Fruit fly (Drosophila melanogaster): ENCODE results near the gene Argp.

Argp gene

DNA sequence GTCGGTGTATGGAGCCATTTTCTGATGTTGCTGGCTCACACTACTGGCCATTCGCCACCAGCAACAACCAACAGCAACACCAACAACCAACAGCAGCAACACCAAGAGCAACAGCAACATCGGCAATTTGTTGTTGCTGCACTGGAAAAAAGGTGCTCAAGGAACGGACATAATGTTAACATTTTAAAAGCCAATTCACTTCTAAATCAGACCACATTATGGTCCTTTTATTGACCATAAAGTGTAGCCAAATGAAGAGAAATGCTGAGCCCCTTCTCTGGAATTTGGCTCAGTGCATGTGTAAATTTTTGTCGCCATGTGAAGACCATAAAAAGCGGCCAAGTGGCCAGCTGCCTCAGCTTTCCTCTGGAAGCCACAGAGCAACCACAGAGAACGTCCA lies 7.1 kb upstream of the Argp start (continued):
- peak in 1 of 2 experiments; percentile 54 for TF ChIP-seq foxo (GFP tag; optimal IDR thresholded peaks at IDR 0.05)
- no peak for TF ChIP-seq Abd-B (GFP tag; optimal IDR thresholded peaks at IDR 0.05)

dm6 chr3R:13715674-13716454 lies 6.1 kb upstream of the Argp start:
- TF ChIP-seq psq (GFP tag; optimal IDR thresholded peaks at IDR 0.05), result peak; percentile 59
- peak; percentile 17 for TF ChIP-seq Sp1 (GFP tag; optimal IDR thresholded peaks at IDR 0.05)
- peak; percentile 46 for TF ChIP-seq CrebA (GFP tag; optimal IDR thresholded peaks at IDR 0.05; ENCODE audit: borderline replicate concordance)
- TF ChIP-seq fru (GFP tag; optimal IDR thresholded peaks at IDR 0.05), result peak; percentile 26
- no peak for TF ChIP-seq Vsx2 (GFP tag; optimal IDR thresholded peaks at IDR 0.05; ENCODE audit: partially characterized antibody)

DNA sequence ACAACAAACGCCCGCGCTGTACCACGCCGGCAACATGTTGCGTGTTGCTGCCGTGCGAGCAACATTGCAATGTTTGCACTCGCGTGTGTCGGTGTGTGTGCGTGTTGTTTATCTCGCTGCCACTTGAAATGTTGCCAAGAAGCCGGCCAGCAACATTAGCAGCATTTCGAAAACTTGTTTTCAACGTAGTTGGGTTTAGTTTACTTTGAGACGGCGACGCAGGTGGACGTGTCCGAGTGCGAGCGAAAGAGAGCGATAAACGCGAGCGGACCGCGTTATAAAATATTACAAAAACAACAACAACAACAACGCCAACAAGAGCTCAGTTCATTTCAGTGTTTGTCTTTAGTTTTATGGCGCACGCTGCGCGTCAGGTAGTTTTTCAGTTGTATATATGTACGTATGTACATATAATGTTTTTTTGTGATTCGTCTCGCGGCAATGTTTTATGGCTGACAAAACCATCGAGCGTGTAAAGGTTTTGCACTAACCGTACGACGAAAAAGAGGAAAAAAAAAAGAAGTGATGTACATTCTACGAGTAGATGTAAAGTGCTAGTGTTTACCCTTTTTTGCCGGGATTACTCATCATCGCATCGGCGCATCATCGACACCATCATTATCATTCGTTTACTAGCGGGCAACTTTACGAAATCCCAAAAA lies 5.4 kb upstream of the Argp start, which contains the start of gene kmr:
Gene kmr (plus strand): TSS at position 196 of the 662 bp plus-strand sequence.
- TF ChIP-seq jim (GFP tag; optimal IDR thresholded peaks at IDR 0.05) (no peak), br (GFP tag; optimal IDR thresholded peaks at IDR 0.05) (no peak), h (GFP tag; optimal IDR thresholded peaks at IDR 0.05) (peak; percentile 7), Dfd (GFP tag; optimal IDR thresholded peaks at IDR 0.05) (no peak), rgr (GFP tag; optimal IDR thresholded peaks at IDR 0.05) (peak; percentile 12), sv (GFP tag; optimal IDR thresholded peaks at IDR 0.05) (no peak), GATAd (GFP tag; optimal IDR thresholded peaks at IDR 0.05) (no peak), Dif (GFP tag; optimal IDR thresholded peaks at IDR 0.05; ENCODE audit: partially characterized antibody) (peak; percentile 34), tai (GFP tag; optimal IDR thresholded peaks at IDR 0.05) (peak; percentile 41), CrebA (GFP tag; optimal IDR thresholded peaks at IDR 0.05; ENCODE audit: borderline replicate concordance) (peak; percentile 43), foxo (GFP tag; optimal IDR thresholded peaks at IDR 0.05) (peak in 1 of 2 experiments; percentile 16), Mio (GFP tag; optimal IDR thresholded peaks at IDR 0.05) (no peak), fru (GFP tag; optimal IDR thresholded peaks at IDR 0.05) (peak; percentile 61), usp (GFP tag; optimal IDR thresholded peaks at IDR 0.05) (no peak), Vsx2 (GFP tag; optimal IDR thresholded peaks at IDR 0.05; ENCODE audit: partially characterized antibody) (no peak), N (GFP tag; optimal IDR thresholded peaks at IDR 0.05) (peak; percentile 26)

DNA sequence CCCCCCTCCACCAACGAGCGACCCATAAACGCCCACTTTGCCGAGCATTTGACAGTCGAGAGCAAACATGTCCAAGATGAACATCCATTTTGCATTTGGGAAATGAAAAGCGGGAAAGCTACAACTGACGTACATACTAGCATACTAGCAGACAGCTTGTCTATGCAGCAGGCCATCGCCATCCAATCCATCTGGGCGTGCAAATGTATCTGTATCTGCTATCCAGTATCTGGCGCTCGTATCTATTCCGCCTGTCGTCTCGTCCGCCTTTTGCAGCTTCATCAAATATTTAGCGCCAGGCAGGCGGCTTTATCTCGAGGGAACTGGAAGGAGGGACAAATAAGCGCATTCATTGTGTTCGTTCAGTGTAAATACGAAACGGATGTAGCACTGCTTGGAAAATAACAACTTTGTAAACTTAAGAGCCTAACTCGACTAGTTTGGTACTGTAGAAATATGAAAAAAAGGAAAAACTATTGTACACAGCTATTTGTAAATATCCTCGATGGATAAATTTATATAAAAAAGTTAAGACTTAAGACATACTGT lies 4.3 kb upstream of the Argp start:
- TF ChIP-seq N (GFP tag; optimal IDR thresholded peaks at IDR 0.05), result no peak
- TF ChIP-seq HLH106 (tag; optimal IDR thresholded peaks at IDR 0.05), result no peak
- TF ChIP-seq Hr78 (GFP tag; optimal IDR thresholded peaks at IDR 0.05), result no peak
- no peak for TF ChIP-seq rgr (GFP tag; optimal IDR thresholded peaks at IDR 0.05)
- TF ChIP-seq Dif (GFP tag; optimal IDR thresholded peaks at IDR 0.05; ENCODE audit: partially characterized antibody), result no peak
- peak; percentile 3 for TF ChIP-seq h (GFP tag; optimal IDR thresholded peaks at IDR 0.05)
- peak; percentile 41 for TF ChIP-seq Hr83 (GFP tag; optimal IDR thresholded peaks at IDR 0.05; ENCODE audit: poor library complexity, severe bottlenecking)
- TF ChIP-seq Jra (GFP tag; optimal IDR thresholded peaks at IDR 0.05), result no peak
- TF ChIP-seq Rel (GFP tag; optimal IDR thresholded peaks at IDR 0.05), result no peak
- no peak for TF ChIP-seq Rel (tag; optimal IDR thresholded peaks at IDR 0.05)
- no peak for TF ChIP-seq psq (GFP tag; optimal IDR thresholded peaks at IDR 0.05)
- TF ChIP-seq br (GFP tag; optimal IDR thresholded peaks at IDR 0.05), result peak; percentile 25
- TF ChIP-seq Sp1 (GFP tag; optimal IDR thresholded peaks at IDR 0.05), result no peak
- no peak for TF ChIP-seq lola (GFP tag; optimal IDR thresholded peaks at IDR 0.05)
- no peak for TF ChIP-seq CrebA (GFP tag; optimal IDR thresholded peaks at IDR 0.05; ENCODE audit: borderline replicate concordance)
- no peak for TF ChIP-seq Vsx2 (GFP tag; optimal IDR thresholded peaks at IDR 0.05; ENCODE audit: partially characterized antibody)
- no peak for TF ChIP-seq sv (GFP tag; optimal IDR thresholded peaks at IDR 0.05)
- no peak for TF ChIP-seq dsf (GFP tag; optimal IDR thresholded peaks at IDR 0.05; ENCODE audit: borderline replicate concordance)

DNA sequence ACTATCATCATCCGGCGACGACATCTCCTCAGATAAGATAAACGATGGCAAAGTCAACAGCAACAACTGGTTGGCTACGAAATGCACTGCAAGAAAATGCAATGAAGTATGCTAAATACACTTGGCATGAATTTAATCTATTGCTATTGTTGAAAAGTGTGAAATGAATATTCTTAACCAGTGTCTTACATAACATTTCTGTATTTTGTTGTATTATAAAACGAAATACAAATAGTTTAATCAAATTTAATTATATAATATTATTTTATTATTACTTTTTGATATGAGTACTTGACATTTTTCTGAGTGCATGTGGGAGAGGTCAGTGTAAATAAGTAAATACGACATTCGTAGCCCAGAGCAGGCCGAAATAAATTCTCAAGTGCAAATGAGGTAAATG lies 3.8 kb upstream of the Argp start:
- TF ChIP-seq ey (GFP tag; optimal IDR thresholded peaks at IDR 0.05), result no peak
- no peak for TF ChIP-seq Abd-B (GFP tag; optimal IDR thresholded peaks at IDR 0.05)
- no peak for TF ChIP-seq Myc (optimal IDR thresholded peaks at IDR 0.05)
- TF ChIP-seq Hnf4 (GFP tag; optimal IDR thresholded peaks at IDR 0.05), result no peak
- no peak for TF ChIP-seq Vsx2 (GFP tag; optimal IDR thresholded peaks at IDR 0.05; ENCODE audit: partially characterized antibody)
- TF ChIP-seq CG9705 (GFP tag; optimal IDR thresholded peaks at IDR 0.05), result no peak
- no peak for TF ChIP-seq Mio (GFP tag; optimal IDR thresholded peaks at IDR 0.05)
- TF ChIP-seq Hr83 (GFP tag; optimal IDR thresholded peaks at IDR 0.05; ENCODE audit: poor library complexity, severe bottlenecking), result no peak
- TF ChIP-seq GATAd (GFP tag; optimal IDR thresholded peaks at IDR 0.05), result no peak
- no peak for TF ChIP-seq sage (GFP tag; optimal IDR thresholded peaks at IDR 0.05)
- TF ChIP-seq Rel (GFP tag; optimal IDR thresholded peaks at IDR 0.05), result no peak
- TF ChIP-seq Rel (tag; optimal IDR thresholded peaks at IDR 0.05), result no peak
- peak; percentile 4 for TF ChIP-seq Sp1 (GFP tag; optimal IDR thresholded peaks at IDR 0.05)
- TF ChIP-seq Dif (GFP tag; optimal IDR thresholded peaks at IDR 0.05; ENCODE audit: partially characterized antibody), result no peak
- TF ChIP-seq brk (GFP tag; optimal IDR thresholded peaks at IDR 0.05), result no peak
- TF ChIP-seq psq (GFP tag; optimal IDR thresholded peaks at IDR 0.05), result peak; percentile 8
- no peak for TF ChIP-seq usp (GFP tag; optimal IDR thresholded peaks at IDR 0.05)
- TF ChIP-seq sv (GFP tag; optimal IDR thresholded peaks at IDR 0.05), result no peak
- TF ChIP-seq Hr78 (GFP tag; optimal IDR thresholded peaks at IDR 0.05), result no peak
- no peak for TF ChIP-seq woc (GFP tag; optimal IDR thresholded peaks at IDR 0.05)
- TF ChIP-seq pan (optimal IDR thresholded peaks at IDR 0.05), result no peak
- no peak for TF ChIP-seq Jra (GFP tag; optimal IDR thresholded peaks at IDR 0.05)
- TF ChIP-seq CrebA (GFP tag; optimal IDR thresholded peaks at IDR 0.05; ENCODE audit: borderline replicate concordance), result no peak
- peak; percentile 35 for TF ChIP-seq HLH106 (tag; optimal IDR thresholded peaks at IDR 0.05)
- no peak for TF ChIP-seq jim (GFP tag; optimal IDR thresholded peaks at IDR 0.05)
- no peak for TF ChIP-seq fru (GFP tag; optimal IDR thresholded peaks at IDR 0.05)
- TF ChIP-seq Dfd (GFP tag; optimal IDR thresholded peaks at IDR 0.05), result no peak

All from whole organism, wandering third instar larva.